Worm (Caenorhabditis elegans) whole organism, L4/young adult: ENCODE results near the gene T04H1.13.

ENCODE experiments used
- W03F9.2 ChIP-seq: fragments of 150-350 bp; optimal IDR thresholded peaks from 2 replicates; lab custom pipeline; 2014; ENCODE audit warnings: missing biosample characterization, missing genetic modification characterization
- him-1 ChIP-seq: sonication (generic microtip); optimal IDR thresholded peaks from 2 replicates; lab custom pipeline; 2016; ENCODE audit warnings: missing genotype, missing genetic modification reagents, missing genetic modification characterization, missing compliant biosample characterization

DNA sequence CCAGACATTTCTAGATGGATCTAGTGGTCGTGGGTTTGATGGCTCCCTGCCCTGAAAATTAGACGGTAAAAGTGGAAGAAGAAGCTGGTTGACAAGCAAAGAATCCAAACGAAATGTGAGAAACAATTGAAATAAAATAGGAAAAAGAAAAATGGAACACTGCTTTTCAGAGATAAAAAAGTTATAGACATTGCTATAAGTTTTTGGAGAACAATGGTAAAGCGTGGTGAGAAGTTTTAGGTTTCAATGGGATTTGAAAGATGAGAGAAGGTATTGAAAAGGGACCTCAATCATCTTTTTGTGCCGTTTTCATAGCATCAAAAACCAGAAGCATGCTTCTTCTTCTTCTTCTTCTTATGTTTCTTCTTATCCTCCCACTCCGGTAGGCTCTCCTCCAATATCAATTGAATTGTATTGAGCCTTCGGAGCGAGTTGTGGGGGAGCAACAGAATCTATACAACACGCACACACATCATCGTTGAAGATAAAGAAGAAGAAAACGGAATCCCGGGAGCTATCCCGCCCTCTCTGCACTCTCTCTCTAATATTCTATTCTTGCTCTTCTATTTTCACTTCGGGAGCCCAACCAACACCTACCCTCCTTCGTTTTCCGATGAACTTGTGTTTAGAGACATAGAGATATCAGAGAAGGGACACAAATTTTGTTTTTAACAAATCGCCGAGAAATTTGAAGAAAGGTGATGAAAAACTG is 10.4 kb downstream of the T04H1.13 start, which contains the start of gene myo-3:
- no peak for TF ChIP-seq him-1 (tag; lab: Kevin White, UChicago)
- no peak for TF ChIP-seq W03F9.2 (tag; lab: Kevin White, UChicago)
